Worm (Caenorhabditis elegans): ENCODE measurements around the gene tag-314.

tag-314 gene

DNA sequence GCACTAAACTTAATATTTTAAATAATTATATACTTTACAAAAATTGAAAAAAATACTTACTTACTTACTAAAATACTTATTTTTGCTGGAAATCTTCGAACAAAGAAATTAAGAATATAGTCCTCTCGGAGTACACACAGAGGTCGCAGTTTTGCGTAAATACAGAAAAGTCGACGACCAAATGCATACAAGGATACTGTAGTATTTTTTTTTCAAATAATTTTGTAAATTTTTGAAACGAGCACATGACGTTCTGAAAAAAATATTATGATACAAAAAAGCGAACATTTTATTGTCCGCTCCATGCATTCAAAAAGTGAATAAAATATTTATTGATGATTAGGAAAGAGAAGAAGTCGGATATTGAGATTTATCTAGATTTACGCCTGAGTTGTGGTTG, 2.3 kb downstream of the tag-314 start, which contains the start of gene apc-10:
apc-10 (minus strand) TSS at position 101 of the 400 bp plus-strand sequence.
- TF ChIP-seq nhr-129 (tag; optimal IDR thresholded peaks at IDR 0.05), result no peak
- no peak for TF ChIP-seq unc-55 (GFP tag; optimal IDR thresholded peaks at IDR 0.05)
- TF ChIP-seq C34F6.9 (tag; optimal IDR thresholded peaks at IDR 0.05), result no peak
- TF ChIP-seq nhr-6 (tag; optimal IDR thresholded peaks at IDR 0.05), result no peak
- no peak for TF ChIP-seq ztf-1 (GFP tag; conservative IDR thresholded peaks at IDR 0.05)
- no peak for TF ChIP-seq snpc-4 (tag; optimal IDR thresholded peaks at IDR 0.05)
- TF ChIP-seq fos-1 (tag; optimal IDR thresholded peaks at IDR 0.05), result no peak

DNA sequence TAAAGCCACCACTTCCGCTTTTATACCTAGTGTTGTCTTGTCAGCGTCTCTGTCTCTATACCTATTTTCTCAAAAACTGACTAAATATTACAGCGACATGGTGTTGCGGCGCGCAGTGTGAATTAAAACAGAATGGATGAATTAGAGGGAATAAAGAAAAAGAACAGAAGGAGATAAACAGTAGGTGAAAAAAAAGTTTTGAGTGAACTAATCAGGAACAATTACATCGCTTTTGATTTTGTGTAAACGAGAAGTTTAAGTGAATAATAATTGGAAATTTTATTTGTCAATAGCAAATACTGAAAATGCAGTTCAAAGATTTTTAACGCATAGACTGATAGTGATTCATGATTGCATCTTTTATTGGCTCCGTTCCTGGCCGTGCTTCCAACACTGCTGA, 3.4 kb downstream of the tag-314 start, which contains the start of gene col-12:
col-12 (minus strand) TSS at position 101 of the 400 bp plus-strand sequence.
- TF ChIP-seq F13H6.1 (tag; optimal IDR thresholded peaks at IDR 0.05) (no peak), blmp-1 (tag; optimal IDR thresholded peaks at IDR 0.05; ENCODE audit: insufficient read depth) (no peak), crh-2 (tag; optimal IDR thresholded peaks at IDR 0.05) (no peak), nhr-77 (tag; optimal IDR thresholded peaks at IDR 0.05) (no peak), skn-1 (tag; optimal IDR thresholded peaks at IDR 0.05) (no peak), egl-27 (tag; optimal IDR thresholded peaks at IDR 0.05) (no peak), ama-1 (optimal IDR thresholded peaks at IDR 0.05) (no peak), ztf-11 (tag; optimal IDR thresholded peaks at IDR 0.05) (no peak), ceh-82 (tag; optimal IDR thresholded peaks at IDR 0.05) (no peak), C34F6.9 (tag; optimal IDR thresholded peaks at IDR 0.05) (no peak), unc-62 (GFP tag; optimal IDR thresholded peaks at IDR 0.05) (no peak), sma-9 (GFP tag; optimal IDR thresholded peaks at IDR 0.05) (no peak), sma-9 (tag; optimal IDR thresholded peaks at IDR 0.05) (no peak), snpc-4 (tag; optimal IDR thresholded peaks at IDR 0.05) (no peak), nhr-6 (tag; optimal IDR thresholded peaks at IDR 0.05) (no peak), nhr-23 (tag; optimal IDR thresholded peaks at IDR 0.05) (no peak)

DNA sequence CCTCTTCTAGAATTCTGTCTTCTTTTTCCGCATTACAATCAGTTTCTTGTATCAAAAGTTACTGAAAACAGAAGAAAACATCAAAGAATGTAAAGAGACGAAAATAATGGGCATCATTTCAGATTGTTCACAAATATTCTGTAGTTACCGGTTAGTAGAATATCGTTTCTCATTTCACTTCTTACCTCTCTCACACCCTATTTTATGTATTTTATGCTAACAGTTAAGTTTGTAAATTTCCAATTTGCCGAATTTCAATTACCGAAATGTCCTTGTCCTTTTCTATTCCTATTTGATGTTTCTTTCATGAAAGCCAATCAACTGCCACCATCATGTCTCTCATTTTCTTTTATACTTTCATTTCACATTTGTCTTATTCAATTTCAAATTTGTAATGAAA, 5.0 kb downstream of the tag-314 start:
- TF ChIP-seq lin-11 (tag; optimal IDR thresholded peaks at IDR 0.05) (no peak), nhr-25 (tag; optimal IDR thresholded peaks at IDR 0.05) (peak; percentile 76), blmp-1 (tag; optimal IDR thresholded peaks at IDR 0.05; ENCODE audit: insufficient read depth) (peak; percentile 25), nhr-12 (tag; optimal IDR thresholded peaks at IDR 0.05) (no peak), sma-3 (GFP tag; optimal IDR thresholded peaks at IDR 0.05) (peak; percentile 16)

DNA sequence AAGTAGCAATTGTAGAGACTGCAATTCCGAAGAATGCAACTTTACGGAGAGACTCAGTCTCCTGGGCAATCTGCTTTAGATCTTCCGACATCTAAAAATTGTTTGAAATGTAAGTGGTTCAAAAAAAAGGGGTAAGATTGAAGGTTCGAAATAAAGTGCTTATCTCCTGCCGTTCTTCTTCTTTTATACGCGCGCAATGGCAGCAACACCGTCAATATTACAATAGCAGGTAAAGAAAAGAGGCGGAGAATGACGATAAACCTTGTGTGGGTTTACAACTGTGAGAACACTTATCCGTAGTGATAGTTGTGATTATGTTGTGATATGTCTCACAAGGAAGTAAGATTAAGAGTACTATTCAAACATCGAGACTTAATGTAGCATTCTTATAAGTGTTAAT, 6.7 kb downstream of the tag-314 start, which contains the start of gene col-13:
col-13 (minus strand) TSS at position 101 of the 400 bp plus-strand sequence.
- TF ChIP-seq dmd-4 (tag; optimal IDR thresholded peaks at IDR 0.05), result no peak
- TF ChIP-seq ama-1 (optimal IDR thresholded peaks at IDR 0.05), result no peak
- no peak for TF ChIP-seq unc-39 (tag; optimal IDR thresholded peaks at IDR 0.05)
- no peak for TF ChIP-seq mab-5 (tag; optimal IDR thresholded peaks at IDR 0.05)
- no peak for TF ChIP-seq nhr-21 (tag; optimal IDR thresholded peaks at IDR 0.05)
- no peak for TF ChIP-seq mbf-1 (tag; optimal IDR thresholded peaks at IDR 0.05)
- TF ChIP-seq nhr-237 (tag; optimal IDR thresholded peaks at IDR 0.05), result no peak
- no peak for TF ChIP-seq ZK546.5 (tag; optimal IDR thresholded peaks at IDR 0.05)
- no peak for TF ChIP-seq elt-1 (tag; optimal IDR thresholded peaks at IDR 0.05)
- TF ChIP-seq elt-3 (tag; optimal IDR thresholded peaks at IDR 0.05), result no peak
- no peak for TF ChIP-seq alr-1 (tag; optimal IDR thresholded peaks at IDR 0.05)
- no peak for TF ChIP-seq nhr-12 (tag; optimal IDR thresholded peaks at IDR 0.05)
- TF ChIP-seq peb-1 (tag; optimal IDR thresholded peaks at IDR 0.05), result no peak
- TF ChIP-seq unc-55 (GFP tag; optimal IDR thresholded peaks at IDR 0.05), result no peak

DNA sequence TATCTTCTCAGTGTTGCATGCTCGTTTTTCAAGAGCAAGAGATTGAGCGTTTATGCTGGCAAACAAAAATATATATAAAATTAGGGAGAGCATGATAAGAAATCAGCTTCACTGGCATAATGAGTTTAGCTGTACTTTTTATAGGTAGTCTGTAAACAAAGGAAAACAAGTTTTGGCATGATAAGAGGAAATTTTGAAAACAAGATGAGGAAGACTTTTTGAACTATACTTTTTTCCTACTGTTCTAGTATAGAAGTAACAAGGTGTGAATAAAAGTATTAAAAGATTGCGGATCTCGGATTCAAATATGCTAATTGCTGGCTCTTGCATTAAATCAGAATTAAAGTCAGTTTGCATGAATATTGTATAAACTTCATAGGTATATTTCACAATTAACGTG, 9.5 kb downstream of the tag-314 start, which contains the start of gene F15H10.5:
F15H10.5 (minus strand) TSS at position 101 of the 400 bp plus-strand sequence.
- TF ChIP-seq R02D3.7 (tag; optimal IDR thresholded peaks at IDR 0.05) (no peak), crh-2 (tag; optimal IDR thresholded peaks at IDR 0.05) (no peak), fos-1 (tag; optimal IDR thresholded peaks at IDR 0.05) (no peak), nhr-129 (tag; optimal IDR thresholded peaks at IDR 0.05) (no peak), nhr-12 (tag; optimal IDR thresholded peaks at IDR 0.05) (no peak), ZK546.5 (tag; optimal IDR thresholded peaks at IDR 0.05) (no peak), ceh-16 (tag; optimal IDR thresholded peaks at IDR 0.05) (no peak), mdl-1 (tag; optimal IDR thresholded peaks at IDR 0.05) (no peak), nhr-77 (tag; optimal IDR thresholded peaks at IDR 0.05) (no peak), F13H6.1 (tag; optimal IDR thresholded peaks at IDR 0.05) (no peak)
